Fruit fly (Drosophila melanogaster): ENCODE measurements around the gene S6k.
A peak's percentile ranks its signal among the peaks of the same experiment; 100 is the strongest.

S6k gene

DNA sequence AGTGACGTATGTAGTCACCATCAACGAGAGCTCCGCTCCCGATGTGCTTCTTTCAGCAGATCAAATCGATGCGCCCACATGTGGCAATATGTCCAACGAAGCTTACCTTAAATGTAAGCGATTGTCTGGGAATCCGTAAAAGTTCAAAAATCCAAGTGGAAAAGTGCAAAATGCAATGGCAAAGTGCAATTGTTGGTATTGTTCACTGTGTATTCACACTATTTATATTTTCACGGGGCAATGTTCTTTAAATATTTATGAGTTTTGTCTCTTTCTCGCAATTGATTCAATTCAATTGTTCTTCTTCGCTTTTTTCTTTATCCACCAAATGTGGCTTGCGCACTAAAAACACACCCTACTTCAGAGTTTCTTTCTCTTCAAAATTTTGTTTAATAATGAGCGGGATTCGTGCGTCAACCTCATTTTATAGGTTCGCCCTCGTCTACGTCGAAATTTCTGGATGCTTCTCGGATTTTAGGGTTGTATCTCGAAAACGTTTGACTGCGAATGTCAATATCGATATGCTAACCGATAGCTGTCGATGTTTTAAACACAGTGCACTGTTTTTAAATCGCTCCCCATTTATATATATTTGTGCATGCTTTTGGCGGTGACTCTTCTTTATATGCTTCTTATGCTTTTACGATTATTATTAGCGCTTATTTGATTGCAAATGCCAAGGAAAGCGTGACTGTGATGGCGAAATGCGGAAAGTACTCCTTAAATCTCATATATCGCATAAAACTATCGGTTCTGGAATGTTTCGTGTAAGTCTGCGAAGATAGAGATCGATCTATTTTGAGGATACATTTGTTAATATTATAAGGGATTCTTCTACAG is 58.8 kb downstream of the S6k start, which contains the start of gene DnaJ-1 (continued):
- TF ChIP-seq sna (GFP tag; IDR thresholded peaks at IDR 0.05; ENCODE audit: partially characterized antibody) (peak; percentile 97), gcm (GFP tag; optimal IDR thresholded peaks at IDR 0.05) (peak; percentile 22), luna (GFP tag; optimal IDR thresholded peaks at IDR 0.05) (peak; percentile 41), CG42726 (GFP tag; IDR thresholded peaks at IDR 0.05; ENCODE audit: partially characterized antibody) (peak; percentile 95), CG1529 (GFP tag; optimal IDR thresholded peaks at IDR 0.05) (peak; percentile 54), CG17829 (tag; optimal IDR thresholded peaks at IDR 0.05) (peak; percentile 53), CG5953 (GFP tag; IDR thresholded peaks at IDR 0.05) (no peak), CG4328 (GFP tag; optimal IDR thresholded peaks at IDR 0.05) (no peak), fru (optimal IDR thresholded peaks at IDR 0.05) (no peak), abd-A (tag; optimal IDR thresholded peaks at IDR 0.05) (peak; percentile 51), CG14860 (GFP tag; IDR thresholded peaks at IDR 0.05; ENCODE audit: partially characterized antibody) (peak; percentile 99), Ets65A (GFP tag) (peak; percentile 96), tll (GFP tag; optimal IDR thresholded peaks at IDR 0.05) (no peak), CG10431 (GFP tag; optimal IDR thresholded peaks at IDR 0.05) (peak; percentile 26), ci (GFP tag; IDR thresholded peaks at IDR 0.05) (peak; percentile 13; the same call in 1 of the 3 replicates), GATAe (GFP tag; conservative IDR thresholded peaks at IDR 0.05) (no peak), CG2678 (tag; optimal IDR thresholded peaks at IDR 0.05) (peak; percentile 43), ato (GFP tag; IDR thresholded peaks at IDR 0.05; ENCODE audit: partially characterized antibody) (peak; percentile 85), pfk (GFP tag; optimal IDR thresholded peaks at IDR 0.05) (peak; percentile 67), insv (GFP tag; optimal IDR thresholded peaks at IDR 0.05) (no peak), CG12391 (tag; optimal IDR thresholded peaks at IDR 0.05) (no peak), CG10959 (GFP tag; IDR thresholded peaks at IDR 0.05) (no peak), CG32532 (GFP tag; IDR thresholded peaks at IDR 0.05) (peak; percentile 23; the same call in 1 of the 2 replicates), lov (optimal IDR thresholded peaks at IDR 0.05) (no peak), lov (GFP tag; IDR thresholded peaks at IDR 0.05) (no peak), Spps (tag; optimal IDR thresholded peaks at IDR 0.05) (no peak), hkb (optimal IDR thresholded peaks at IDR 0.05) (no peak), hkb (GFP tag; IDR thresholded peaks at IDR 0.05) (no peak), odd (GFP tag; optimal IDR thresholded peaks at IDR 0.05) (peak; percentile 54), CG18599 (GFP tag; optimal IDR thresholded peaks at IDR 0.05) (peak; percentile 70), NC2α (GFP tag; optimal IDR thresholded peaks at IDR 0.05) (peak; percentile 32), CG13287 (GFP tag; IDR thresholded peaks at IDR 0.05; ENCODE audit: partially characterized antibody) (peak; percentile 98), CG17912 (GFP tag; optimal IDR thresholded peaks at IDR 0.05) (peak; percentile 27), CG10147 (GFP tag; optimal IDR thresholded peaks at IDR 0.05) (peak; percentile 34), CG31224 (GFP tag; IDR thresholded peaks at IDR 0.05) (no peak), CG14710 (tag; optimal IDR thresholded peaks at IDR 0.05) (peak; percentile 73), CG30020 (tag; optimal IDR thresholded peaks at IDR 0.05) (no peak), org-1 (GFP tag; optimal IDR thresholded peaks at IDR 0.05) (no peak), CG1832 (GFP tag; optimal IDR thresholded peaks at IDR 0.05) (no peak), CG11456 (GFP tag; IDR thresholded peaks at IDR 0.05) (no peak), D19A (tag; optimal IDR thresholded peaks at IDR 0.05) (no peak), shn (GFP tag; optimal IDR thresholded peaks at IDR 0.05) (peak; percentile 21), Stat92E (GFP tag; optimal IDR thresholded peaks at IDR 0.05) (peak in 1 of 3 experiments; percentile 77), CG16863 (GFP tag; optimal IDR thresholded peaks at IDR 0.05) (no peak), chn (GFP tag; optimal IDR thresholded peaks at IDR 0.05) (no peak), CG13624 (GFP tag; optimal IDR thresholded peaks at IDR 0.05) (peak; percentile 22), gem (tag; optimal IDR thresholded peaks at IDR 0.05) (no peak), nerfin-1 (tag; optimal IDR thresholded peaks at IDR 0.05) (peak; percentile 36), CG11723 (GFP tag; optimal IDR thresholded peaks at IDR 0.05) (no peak)

Measured in whole organism, embryonic.